Comparison of ENCODE assay signal across 2 fruit fly cellular contexts in genomic region chr3L:6366629-6367028, dm6.
TF ChIP-seq lines count a peak whose summit lies in the region.

No protein-coding gene starts in this region.

TF ChIP-seq in whole organism, prepupa, 60 proteins besides CTCF, POLR2A, EP300 and RAD21:
- TF ChIP-seq spab (GFP tag; optimal IDR thresholded peaks at IDR 0.05; lab: Kevin White, UChicago): peak; percentile 24
- no peak for TF ChIP-seq CG6792 (GFP tag; optimal IDR thresholded peaks at IDR 0.05; lab: Kevin White, UChicago)
- peak; percentile 44 for TF ChIP-seq Ets96B (tag; optimal IDR thresholded peaks at IDR 0.05; lab: Kevin White, UChicago)
- no peak for TF ChIP-seq CG7368 (GFP tag; optimal IDR thresholded peaks at IDR 0.05; lab: Kevin White, UChicago)
- peak; percentile 35 for TF ChIP-seq CG10669 (GFP tag; optimal IDR thresholded peaks at IDR 0.05; lab: Kevin White, UChicago)
- no peak for TF ChIP-seq achi (GFP tag; optimal IDR thresholded peaks at IDR 0.05; lab: Kevin White, UChicago)
- TF ChIP-seq CG3032 (tag; optimal IDR thresholded peaks at IDR 0.05; lab: Kevin White, UChicago): no peak

TF ChIP-seq in whole organism, pupa, 21 proteins besides CTCF, POLR2A, EP300 and RAD21:
- TF ChIP-seq CG8159 (tag; optimal IDR thresholded peaks at IDR 0.05; lab: Kevin White, UChicago) (peak; percentile 74), CG4496 (GFP tag; IDR thresholded peaks at IDR 0.05; lab: Robert Waterston, UW) (no peak), CG9948 (tag; optimal IDR thresholded peaks at IDR 0.05; lab: Kevin White, UChicago) (peak; percentile 44), D1 (tag; optimal IDR thresholded peaks at IDR 0.05; lab: Kevin White, UChicago) (peak; percentile 7), Pif1A (GFP tag; optimal IDR thresholded peaks at IDR 0.05; lab: Kevin White, UChicago) (no peak), CG15710 (tag; optimal IDR thresholded peaks at IDR 0.05; lab: Kevin White, UChicago) (peak; percentile 19), CG14655 (GFP tag; optimal IDR thresholded peaks at IDR 0.05; lab: Kevin White, UChicago) (peak; percentile 52), CG17806 (tag; optimal IDR thresholded peaks at IDR 0.05; lab: Kevin White, UChicago) (peak; percentile 64)
